Fruit fly (Drosophila melanogaster) whole organism, embryonic: ENCODE results near the gene CG10562.

Source experiments
- ATbp ChIP-seq: fragments of 200-800 bp; sonication (Bioruptor generic); optimal IDR thresholded peaks from 2 replicates; lab custom pipeline; 2017; ENCODE audit warnings: missing biosample characterization, mild to moderate bottlenecking, missing genetic modification characterization, missing genetic modification reagents
- Asciz ChIP-seq: fragments of 200-800 bp; sonication (Bioruptor generic); optimal IDR thresholded peaks from 2 replicates; lab custom pipeline; 2017; ENCODE audit warnings: missing biosample characterization, mild to moderate bottlenecking, missing genetic modification characterization, missing genetic modification reagents
- CG10543 ChIP-seq: fragments of 200-800 bp; sonication (Bioruptor generic); optimal IDR thresholded peaks from 3 replicates; lab custom pipeline; 2017; ENCODE audit warnings: missing biosample characterization, mild to moderate bottlenecking, missing genetic modification characterization, moderate library complexity
- CG11398 ChIP-seq: fragments of 200-800 bp; sonication (Bioruptor generic); optimal IDR thresholded peaks from 2 replicates; lab custom pipeline; 2016; ENCODE audit warnings: missing biosample characterization, missing genetic modification characterization
- CG12071 ChIP-seq: fragments of 200-800 bp; sonication (Bioruptor generic); optimal IDR thresholded peaks from 3 replicates; lab custom pipeline; 2018; ENCODE audit warnings: missing biosample characterization, mild to moderate bottlenecking, missing genetic modification characterization
- CG12659 ChIP-seq: fragments of 200-800 bp; sonication (Bioruptor generic); optimal IDR thresholded peaks from 3 replicates; lab custom pipeline; 2017; ENCODE audit warnings: mild to moderate bottlenecking, missing biosample characterization, missing genetic modification reagents, missing genetic modification characterization
- CG13296 ChIP-seq: fragments of 200-800 bp; sonication (Bioruptor generic); optimal IDR thresholded peaks from 3 replicates; lab custom pipeline; 2018; ENCODE audit warnings: missing biosample characterization, mild to moderate bottlenecking, missing genetic modification characterization
- CG13624 ChIP-seq: fragments of 200-800 bp; sonication (Bioruptor generic); optimal IDR thresholded peaks from 2 replicates; lab custom pipeline; 2016; ENCODE audit warnings: missing biosample characterization, missing genetic modification characterization
- CG14441 ChIP-seq: fragments of 200-800 bp; sonication (Bioruptor generic); IDR thresholded peaks from 2 replicates; pipeline ENCODE4 v1.3.6; 2022; ENCODE audit warnings: missing biosample characterization, missing genetic modification characterization
- CG15011 ChIP-seq: fragments of 200-800 bp; sonication (Bioruptor generic); optimal IDR thresholded peaks from 3 replicates; lab custom pipeline; 2018; ENCODE audit warnings: missing biosample characterization, mild to moderate bottlenecking, missing genetic modification characterization
- CG17328 ChIP-seq: fragments of 200-800 bp; sonication (Bioruptor generic); IDR thresholded peaks from 2 replicates; pipeline ENCODE4 v1.3.6; 2022; ENCODE audit warnings: missing biosample characterization, missing genetic modification characterization
- CG17385 ChIP-seq: fragments of 200-800 bp; sonication (Bioruptor generic); optimal IDR thresholded peaks from 3 replicates; lab custom pipeline; 2018; ENCODE audit warnings: missing biosample characterization, mild to moderate bottlenecking, missing genetic modification characterization
- CG17568 ChIP-seq: fragments of 200-800 bp; sonication (Bioruptor generic); optimal IDR thresholded peaks from 2 replicates; lab custom pipeline; 2018; ENCODE audit warnings: missing biosample characterization, mild to moderate bottlenecking, missing genetic modification characterization, moderate library complexity
- CG18599 ChIP-seq: fragments of 200-800 bp; sonication (Bioruptor generic); optimal IDR thresholded peaks from 3 replicates; lab custom pipeline; 2017; ENCODE audit warnings: missing biosample characterization, missing genetic modification characterization, mild to moderate bottlenecking, moderate library complexity, missing genetic modification reagents
- CG3065 ChIP-seq: fragments of 200-800 bp; sonication (Bioruptor generic); optimal IDR thresholded peaks from 2 replicates; lab custom pipeline; 2016; ENCODE audit warnings: missing biosample characterization, missing genetic modification characterization
- CG32532 ChIP-seq: fragments of 200-800 bp; sonication (Bioruptor generic); IDR thresholded peaks from 2 replicates; pipeline ENCODE4 v1.3.6; 2022; ENCODE audit warnings: missing biosample characterization, missing genetic modification characterization
- CG34376 ChIP-seq: fragments of 200-800 bp; sonication (Bioruptor generic); optimal IDR thresholded peaks from 2 replicates; lab custom pipeline; 2018; ENCODE audit warnings: missing biosample characterization, mild to moderate bottlenecking, missing genetic modification characterization
- CG7987 ChIP-seq: fragments of 200-800 bp; sonication (Bioruptor generic); optimal IDR thresholded peaks from 2 replicates; lab custom pipeline; 2018; ENCODE audit warnings: missing biosample characterization, mild to moderate bottlenecking, missing genetic modification characterization, moderate library complexity
- CG8290 ChIP-seq, 3 experiments: fragments of 200-800 bp; sonication (Bioruptor generic); optimal IDR thresholded peaks; 2 replicates each; lab custom pipeline; 2016 to 2019; ENCODE audit warnings: missing biosample characterization in 3 of 3, missing genetic modification characterization in 3 of 3, mild to moderate bottlenecking in 2 of 3, moderate library complexity in 1 of 3
- Doc3 ChIP-seq: fragments of 200-800 bp; sonication (Bioruptor generic); IDR thresholded peaks from 3 replicates; pipeline ENCODE4 v1.3.6; 2022; ENCODE audit warnings: missing biosample characterization, missing genetic modification characterization; ENCODE audit not compliant: partially characterized antibody
- Ets65A ChIP-seq: fragments of 200-800 bp; sonication (Bioruptor generic); peaks from one replicate; lab custom pipeline; 2016; ENCODE audit warnings: missing biosample characterization, missing genetic modification characterization
- Fer1 ChIP-seq: fragments of 200-800 bp; sonication (Bioruptor generic); optimal IDR thresholded peaks from 2 replicates; lab custom pipeline; 2017; ENCODE audit warnings: missing biosample characterization, mild to moderate bottlenecking, missing genetic modification characterization
- Fer3 ChIP-seq: fragments of 200-800 bp; sonication (Bioruptor generic); optimal IDR thresholded peaks from 2 replicates; lab custom pipeline; 2018; ENCODE audit warnings: missing biosample characterization, mild to moderate bottlenecking, missing genetic modification characterization, moderate library complexity
- MTF-1 ChIP-seq: fragments of 200-800 bp; sonication (Bioruptor generic); optimal IDR thresholded peaks from 2 replicates; lab custom pipeline; 2018; ENCODE audit warnings: missing biosample characterization, mild to moderate bottlenecking, missing genetic modification characterization, borderline replicate concordance
- Med ChIP-seq: fragments of 200-800 bp; sonication (Bioruptor generic); peaks from one replicate; lab custom pipeline; 2016; ENCODE audit warnings: missing biosample characterization, missing genetic modification characterization, mild to moderate bottlenecking, inconsistent platforms, moderate library complexity
- Mrtf ChIP-seq: fragments of 200-800 bp; sonication (Bioruptor generic); IDR thresholded peaks from 3 replicates; pipeline ENCODE4 v1.3.6; 2022; ENCODE audit warnings: missing biosample characterization, missing genetic modification characterization
- PHDP ChIP-seq: fragments of 200-800 bp; sonication (Bioruptor generic); optimal IDR thresholded peaks from 3 replicates; lab custom pipeline; 2018; ENCODE audit warnings: missing biosample characterization, mild to moderate bottlenecking, missing genetic modification characterization, moderate library complexity
- ash1 ChIP-seq: fragments of 200-800 bp; sonication (Bioruptor generic); optimal IDR thresholded peaks from 2 replicates; lab custom pipeline; 2018; ENCODE audit warnings: missing biosample characterization, mild to moderate bottlenecking, missing genetic modification characterization
- bcd ChIP-seq: fragments of 200-800 bp; sonication (Bioruptor generic); optimal IDR thresholded peaks from 2 replicates; lab custom pipeline; 2017; ENCODE audit warnings: missing biosample characterization, mild to moderate bottlenecking, missing genetic modification characterization
- exex ChIP-seq: fragments of 200-800 bp; sonication (Bioruptor generic); optimal IDR thresholded peaks from 4 replicates; lab custom pipeline; 2018; ENCODE audit warnings: missing biosample characterization, mild to moderate bottlenecking, missing genetic modification characterization, moderate library complexity
- gem ChIP-seq: fragments of 200-800 bp; sonication (Bioruptor generic); optimal IDR thresholded peaks from 2 replicates; lab custom pipeline; 2019; ENCODE audit warnings: missing biosample characterization, mild to moderate bottlenecking, missing genetic modification characterization, moderate library complexity
- her ChIP-seq: fragments of 200-800 bp; sonication (Bioruptor generic); optimal IDR thresholded peaks from 2 replicates; lab custom pipeline; 2016; ENCODE audit warnings: missing biosample characterization, missing genetic modification characterization
- hth ChIP-seq: fragments of >200 bp; optimal IDR thresholded peaks from 2 replicates; lab custom pipeline; 2017; ENCODE audit warnings: inconsistent platforms
- knrl ChIP-seq: fragments of 200-800 bp; sonication (Bioruptor generic); IDR thresholded peaks from 3 replicates; pipeline ENCODE4 v1.3.6; 2022; ENCODE audit warnings: missing biosample characterization, missing genetic modification characterization; ENCODE audit not compliant: partially characterized antibody
- lab ChIP-seq: fragments of 200-800 bp; sonication (Bioruptor generic); optimal IDR thresholded peaks from 3 replicates; lab custom pipeline; 2017; ENCODE audit warnings: missing biosample characterization, missing genetic modification characterization, mild to moderate bottlenecking, moderate library complexity, missing genetic modification reagents
- sc ChIP-seq, 3 experiments: fragments of >200 bp in 2 of 3; fragments of 200-800 bp in 1 of 3; sonication (Bioruptor generic) in 1 of 3; optimal IDR thresholded peaks; 2 replicates in 2 of 3; 3 replicates in 1 of 3; lab custom pipeline; 2017; ENCODE audit warnings: mild to moderate bottlenecking in 1 of 3, missing biosample characterization in 1 of 3, missing genetic modification characterization in 1 of 3, missing genetic modification reagents in 1 of 3

CG10562 gene

DNA sequence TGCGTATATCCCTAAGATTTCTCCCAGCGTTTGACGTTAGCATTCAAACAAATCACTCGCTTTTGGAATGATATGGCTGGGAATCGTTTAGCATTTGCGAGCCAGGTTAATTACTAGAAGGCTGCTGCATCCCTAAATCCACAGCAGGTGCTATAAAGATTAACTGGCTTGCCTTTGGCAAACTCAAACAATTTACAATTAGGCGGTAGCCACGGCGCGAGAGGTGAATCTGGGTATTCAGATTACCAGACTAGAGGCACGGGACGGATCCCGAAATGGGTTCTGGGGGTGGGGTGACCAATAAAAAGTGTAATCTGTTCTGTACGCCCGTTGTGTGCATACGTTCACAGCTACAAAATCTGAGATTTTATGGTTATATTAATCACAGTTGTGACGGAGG is 41.4 kb downstream of the CG10562 start, which contains the start of gene CG11892 (continued):
- TF ChIP-seq CG15011 (GFP tag; lab: Kevin White, UChicago), result peak; percentile 31
- TF ChIP-seq CG7987 (GFP tag; lab: Kevin White, UChicago), result peak; percentile 80
- TF ChIP-seq exex (tag; lab: Kevin White, UChicago), result peak; percentile 15
- peak; percentile 17 for TF ChIP-seq CG34376 (GFP tag; lab: Kevin White, UChicago)
- no peak for TF ChIP-seq CG8290 (GFP tag; optimal IDR thresholded peaks at IDR 0.05; lab: Kevin White, UChicago)
- TF ChIP-seq CG8290 (tag; optimal IDR thresholded peaks at IDR 0.05; lab: Kevin White, UChicago), result peak in 1 of 2 experiments; percentile 93
- peak; percentile 74 for TF ChIP-seq Fer1 (GFP tag; lab: Kevin White, UChicago)
- peak; percentile 81 for TF ChIP-seq CG12071 (GFP tag; lab: Kevin White, UChicago)
- peak; percentile 6 for TF ChIP-seq her (GFP tag; lab: Kevin White, UChicago)
- TF ChIP-seq CG17568 (GFP tag; lab: Kevin White, UChicago), result peak; percentile 49
- no peak for TF ChIP-seq CG13624 (GFP tag; lab: Kevin White, UChicago)
- TF ChIP-seq Fer3 (tag; lab: Kevin White, UChicago), result peak; percentile 56
- no peak for TF ChIP-seq knrl (GFP tag; lab: Robert Waterston, UW)
- TF ChIP-seq CG13296 (GFP tag; lab: Kevin White, UChicago), result peak; percentile 76
- TF ChIP-seq gem (tag; lab: Kevin White, UChicago), result peak; percentile 53
- TF ChIP-seq CG17385 (GFP tag; lab: Kevin White, UChicago), result peak; percentile 44
- peak; percentile 72 for TF ChIP-seq CG10543 (GFP tag; lab: Kevin White, UChicago)
- peak; percentile 45 for TF ChIP-seq ash1 (GFP tag; lab: Kevin White, UChicago)
- no peak for TF ChIP-seq sc (optimal IDR thresholded peaks at IDR 0.05; lab: Kevin White, UChicago)
- no peak for TF ChIP-seq sc (GFP tag; optimal IDR thresholded peaks at IDR 0.05; lab: Kevin White, UChicago)
- TF ChIP-seq CG18599, result peak; percentile 75
- TF ChIP-seq MTF-1 (GFP tag; lab: Kevin White, UChicago), result peak; percentile 69
- TF ChIP-seq bcd (GFP tag; lab: Kevin White, UChicago), result peak; percentile 20
- TF ChIP-seq PHDP (tag; lab: Kevin White, UChicago), result peak; percentile 58

DNA sequence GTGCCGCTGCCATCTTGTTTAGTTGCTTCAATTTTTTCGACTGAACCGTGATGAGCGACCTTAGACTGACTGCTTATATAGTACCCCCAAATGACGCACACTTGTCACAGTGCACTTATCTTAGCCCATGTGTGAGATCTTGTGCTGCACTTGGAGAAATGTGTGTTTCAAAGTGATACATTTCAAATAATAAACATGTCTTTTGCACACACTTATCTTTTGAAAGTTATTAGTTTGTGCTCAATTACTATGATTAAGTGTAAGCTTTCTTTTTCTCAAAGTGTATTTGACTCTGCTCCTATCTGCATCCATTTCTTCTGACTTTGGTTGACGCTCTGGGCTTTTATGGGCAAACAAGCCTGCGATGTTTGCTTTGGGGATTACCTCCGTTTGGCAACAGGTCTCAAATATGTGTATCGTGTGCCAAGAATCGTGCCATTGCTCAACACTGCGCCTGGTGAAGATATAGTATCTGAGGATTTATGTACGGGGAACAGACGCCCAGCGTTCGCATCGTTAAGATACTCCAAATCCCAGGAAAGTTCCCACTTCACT is 42.7 kb downstream of the CG10562 start, which contains the start of gene CG10514:
Gene CG10514, minus strand, starts transcription at position 51 of the 555 bp plus-strand sequence.
- peak; percentile 6 for TF ChIP-seq Asciz
- peak; percentile 51 for TF ChIP-seq Med
- TF ChIP-seq lab, result peak; percentile 24
- TF ChIP-seq Doc3 (GFP tag; lab: Robert Waterston, UW), result no peak
- peak; percentile 6 for TF ChIP-seq ATbp (GFP tag; lab: Kevin White, UChicago)
- no peak for TF ChIP-seq CG11398 (GFP tag; lab: Kevin White, UChicago)
- peak; percentile 60 for TF ChIP-seq MTF-1 (GFP tag; lab: Kevin White, UChicago)
- peak; percentile 25 for TF ChIP-seq CG18599

DNA sequence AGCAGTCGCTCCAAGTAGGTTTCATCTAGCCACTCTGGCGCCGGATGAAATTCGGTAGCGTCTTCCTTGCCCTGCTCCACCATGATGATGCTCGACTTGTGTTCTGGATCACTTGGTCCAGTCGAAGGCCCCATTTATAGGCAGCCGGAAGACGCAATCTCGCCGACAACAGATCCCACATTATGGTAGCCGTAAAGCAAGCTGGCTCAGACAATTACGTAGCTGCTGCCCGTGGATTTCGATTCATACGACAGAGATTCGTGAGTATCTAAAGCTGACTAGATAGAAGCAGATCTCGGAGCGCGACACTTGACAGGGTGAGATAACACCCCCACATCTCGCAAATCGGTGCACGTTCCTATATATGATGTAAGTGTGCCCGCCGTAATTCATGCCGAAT is 45.4 kb downstream of the CG10562 start, which contains the start of gene CG10513:
Gene CG10513, minus strand, starts transcription at position 101 of the 400 bp plus-strand sequence.
- TF ChIP-seq hth (lab: Kevin White, UChicago), result no peak
- peak; percentile 26 for TF ChIP-seq Ets65A (GFP tag; lab: Kevin White, UChicago)
- no peak for TF ChIP-seq CG17328 (GFP tag; lab: Robert Waterston, UW)
- TF ChIP-seq CG32532 (GFP tag; lab: Robert Waterston, UW), result no peak
- TF ChIP-seq CG3065, result no peak
- TF ChIP-seq CG14441 (GFP tag; lab: Robert Waterston, UW), result no peak
- TF ChIP-seq Asciz, result no peak
- no peak for TF ChIP-seq CG12659
- TF ChIP-seq Mrtf (GFP tag; lab: Robert Waterston, UW), result 0 out of 3 replicates have a peak, but pooled peaks have one; percentile 8
